Fruit fly (Drosophila melanogaster): ENCODE results near the gene CG17571.

CG17571 gene

dm6 chr2L:20240171-20240570, 16.8 kb downstream of the CG17571 start:
- TF ChIP-seq pan (optimal IDR thresholded peaks at IDR 0.05): no peak
- no peak for TF ChIP-seq EcR (GFP tag; optimal IDR thresholded peaks at IDR 0.05)
- TF ChIP-seq psq (optimal IDR thresholded peaks at IDR 0.05): no peak
- no peak for TF ChIP-seq CG8478 (optimal IDR thresholded peaks at IDR 0.05)
- TF ChIP-seq usp (GFP tag; optimal IDR thresholded peaks at IDR 0.05): no peak
- TF ChIP-seq Dll (optimal IDR thresholded peaks at IDR 0.05): no peak

dm6 chr2L:20229883-20230445, 27.0 kb downstream of the CG17571 start:
- TF ChIP-seq psq (optimal IDR thresholded peaks at IDR 0.05) (no peak), EcR (GFP tag; optimal IDR thresholded peaks at IDR 0.05) (no peak), Dll (optimal IDR thresholded peaks at IDR 0.05) (no peak), pan (optimal IDR thresholded peaks at IDR 0.05) (no peak), usp (GFP tag; optimal IDR thresholded peaks at IDR 0.05) (no peak), CG8478 (optimal IDR thresholded peaks at IDR 0.05) (no peak)

- no peak for TF ChIP-seq psq (optimal IDR thresholded peaks at IDR 0.05)
- no peak for TF ChIP-seq pan (optimal IDR thresholded peaks at IDR 0.05)
- TF ChIP-seq Dll (optimal IDR thresholded peaks at IDR 0.05): no peak
- no peak for TF ChIP-seq CG8478 (optimal IDR thresholded peaks at IDR 0.05)
- no peak for TF ChIP-seq usp (GFP tag; optimal IDR thresholded peaks at IDR 0.05)
- TF ChIP-seq EcR (GFP tag; optimal IDR thresholded peaks at IDR 0.05): no peak
These were observed 31.2 kb downstream of the CG17571 start for dm6 chr2L:20225833-20226232.

dm6 chr2L:20222940-20223727, 33.9 kb downstream of the CG17571 start:
- TF ChIP-seq EcR (GFP tag; optimal IDR thresholded peaks at IDR 0.05): no peak
- TF ChIP-seq usp (GFP tag; optimal IDR thresholded peaks at IDR 0.05): no peak
- TF ChIP-seq CG8478 (optimal IDR thresholded peaks at IDR 0.05): no peak
- TF ChIP-seq Dll (optimal IDR thresholded peaks at IDR 0.05): no peak
- no peak for TF ChIP-seq psq (optimal IDR thresholded peaks at IDR 0.05)
- TF ChIP-seq pan (optimal IDR thresholded peaks at IDR 0.05): no peak
